Fruit fly (Drosophila melanogaster) whole organism, pupa: ENCODE data around the gene CG17593.

ENCODE experiments used
- CG10348 ChIP-seq: fragments of 200-800 bp; sonication (Bioruptor generic); IDR thresholded peaks from 2 replicates; pipeline ENCODE4 v1.3.6; 2022; ENCODE audit warnings: missing biosample characterization, missing genetic modification characterization
- CG12605 ChIP-seq: fragments of 200-800 bp; sonication (Bioruptor generic); IDR thresholded peaks from 2 replicates; pipeline ENCODE4 v1.3.6; 2022; ENCODE audit warnings: missing biosample characterization, missing genetic modification characterization
- CG13204 ChIP-seq: fragments of 200-800 bp; sonication (Bioruptor generic); optimal IDR thresholded peaks from 2 replicates; lab custom pipeline; 2018; ENCODE audit warnings: missing biosample characterization, mild to moderate bottlenecking, missing genetic modification characterization, moderate library complexity
- CG14655 ChIP-seq: fragments of 200-800 bp; sonication (Bioruptor generic); optimal IDR thresholded peaks from 3 replicates; lab custom pipeline; 2017; ENCODE audit warnings: mild to moderate bottlenecking, missing biosample characterization, missing genetic modification reagents, missing genetic modification characterization
- CG15710 ChIP-seq: fragments of 200-800 bp; sonication (Bioruptor generic); optimal IDR thresholded peaks from 2 replicates; lab custom pipeline; 2018; ENCODE audit warnings: missing biosample characterization, mild to moderate bottlenecking, missing genetic modification characterization, moderate library complexity
- CG17806 ChIP-seq: fragments of 200-800 bp; sonication (Bioruptor generic); optimal IDR thresholded peaks from 2 replicates; lab custom pipeline; 2018; ENCODE audit warnings: missing biosample characterization, mild to moderate bottlenecking, missing genetic modification characterization, moderate library complexity
- CG32121 ChIP-seq: fragments of 200-800 bp; sonication (Bioruptor generic); IDR thresholded peaks from 2 replicates; pipeline ENCODE4 v1.3.6; 2022; ENCODE audit warnings: missing biosample characterization, missing genetic modification characterization
- CG34367 ChIP-seq: fragments of 200-800 bp; sonication (Bioruptor generic); optimal IDR thresholded peaks from 2 replicates; lab custom pipeline; 2018; ENCODE audit warnings: missing biosample characterization, mild to moderate bottlenecking, missing genetic modification characterization
- CG4496 ChIP-seq: fragments of 200-800 bp; sonication (Bioruptor generic); IDR thresholded peaks from 3 replicates; pipeline ENCODE4 v1.3.6; 2022; ENCODE audit warnings: missing biosample characterization, missing genetic modification characterization
- CG8159 ChIP-seq: fragments of 200-800 bp; sonication (Bioruptor generic); optimal IDR thresholded peaks from 3 replicates; lab custom pipeline; 2018; ENCODE audit warnings: missing biosample characterization, mild to moderate bottlenecking, missing genetic modification characterization, moderate library complexity
- CG8301 ChIP-seq: fragments of 200-800 bp; sonication (Bioruptor generic); optimal IDR thresholded peaks from 2 replicates; lab custom pipeline; 2018; ENCODE audit warnings: missing biosample characterization, mild to moderate bottlenecking, missing genetic modification characterization
- CG9948 ChIP-seq: fragments of 200-800 bp; sonication (Bioruptor generic); optimal IDR thresholded peaks from 2 replicates; lab custom pipeline; 2018; ENCODE audit warnings: missing biosample characterization, mild to moderate bottlenecking, missing genetic modification characterization, moderate library complexity
- D1 ChIP-seq: fragments of 200-800 bp; sonication (Bioruptor generic); optimal IDR thresholded peaks from 2 replicates; lab custom pipeline; 2018; ENCODE audit warnings: missing biosample characterization, mild to moderate bottlenecking, missing genetic modification characterization, moderate library complexity
- EcR ChIP-seq: fragments of 200-800 bp; sonication (Bioruptor generic); optimal IDR thresholded peaks from 3 replicates; lab custom pipeline; 2019; ENCODE audit warnings: missing biosample characterization, missing genetic modification characterization, mild to moderate bottlenecking, moderate library complexity, missing genetic modification reagents
- Ets98B ChIP-seq: fragments of 200-800 bp; sonication (Bioruptor generic); IDR thresholded peaks from 2 replicates; pipeline ENCODE4 v1.3.6; 2022; ENCODE audit warnings: missing biosample characterization, missing genetic modification characterization
- Pif1A ChIP-seq: fragments of 200-800 bp; sonication (Bioruptor generic); optimal IDR thresholded peaks from 3 replicates; lab custom pipeline; 2016; ENCODE audit warnings: missing biosample characterization, missing genetic modification characterization
- Pif1B ChIP-seq: fragments of 200-800 bp; sonication (Bioruptor generic); optimal IDR thresholded peaks from 3 replicates; lab custom pipeline; 2016; ENCODE audit warnings: missing biosample characterization, missing genetic modification characterization
- Snoo ChIP-seq: fragments of 200-800 bp; sonication (Bioruptor generic); optimal IDR thresholded peaks from 3 replicates; lab custom pipeline; 2017; ENCODE audit warnings: missing biosample characterization, mild to moderate bottlenecking, missing genetic modification characterization, inconsistent platforms
- fd96Ca ChIP-seq: fragments of 200-800 bp; sonication (Bioruptor generic); IDR thresholded peaks from 3 replicates; pipeline ENCODE4 v1.3.6; 2022; ENCODE audit warnings: missing biosample characterization, missing genetic modification characterization
- gl ChIP-seq: fragments of 200-800 bp; sonication (Bioruptor generic); optimal IDR thresholded peaks from 2 replicates; lab custom pipeline; 2018; ENCODE audit warnings: missing biosample characterization, mild to moderate bottlenecking, missing genetic modification characterization
- rn ChIP-seq: fragments of 200-800 bp; sonication (Bioruptor generic); IDR thresholded peaks from 2 replicates; pipeline ENCODE4 v1.3.6; 2022; ENCODE audit warnings: missing biosample characterization, missing genetic modification characterization

Gene CG17593

DNA sequence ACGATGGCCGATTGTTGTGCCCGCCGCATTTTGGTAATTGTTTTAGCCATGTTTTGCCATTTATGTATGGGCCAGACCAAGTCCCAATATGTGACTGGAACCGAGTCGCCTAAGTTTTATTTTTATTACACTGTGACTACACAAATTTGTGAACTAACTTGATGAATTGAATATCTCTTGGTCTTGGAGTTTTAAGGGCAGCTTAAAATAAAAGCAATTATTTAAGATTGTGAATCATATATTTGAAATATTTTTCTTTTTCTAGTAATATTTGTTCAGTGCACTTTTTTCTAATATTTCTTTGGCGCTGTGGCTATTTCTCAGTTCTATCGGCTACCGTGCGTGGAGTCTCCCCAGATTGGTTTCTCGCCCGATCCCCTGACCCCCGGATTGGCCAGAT, 21.2 kb upstream of the CG17593 start:
- TF ChIP-seq CG13204, result no peak
- TF ChIP-seq CG12605, result peak; percentile 33; the same call in 1 of the 2 replicates
- TF ChIP-seq CG32121 (GFP tag; lab: Robert Waterston, UW), result peak; percentile 48; the same call in 1 of the 2 replicates
- TF ChIP-seq rn, result no peak
- no peak for TF ChIP-seq CG9948 (tag; lab: Kevin White, UChicago)
- no peak for TF ChIP-seq EcR (GFP tag; lab: Kevin White, UChicago)
- no peak for TF ChIP-seq CG34367
- no peak for TF ChIP-seq fd96Ca (GFP tag; lab: Robert Waterston, UW)
- no peak for TF ChIP-seq CG17806 (tag; lab: Kevin White, UChicago)
- TF ChIP-seq gl, result no peak
- no peak for TF ChIP-seq CG15710
- TF ChIP-seq CG8301 (tag; lab: Kevin White, UChicago), result peak; percentile 2
- TF ChIP-seq CG8159 (tag; lab: Kevin White, UChicago), result no peak
- no peak for TF ChIP-seq CG10348 (GFP tag; lab: Robert Waterston, UW)
- no peak for TF ChIP-seq Pif1A (GFP tag; lab: Kevin White, UChicago)
- TF ChIP-seq CG14655 (GFP tag; lab: Kevin White, UChicago), result no peak
- TF ChIP-seq CG4496 (GFP tag; lab: Robert Waterston, UW), result no peak; the same call in 2 of the 3 replicates
- TF ChIP-seq Ets98B (GFP tag; lab: Robert Waterston, UW), result no peak
- TF ChIP-seq D1 (tag; lab: Kevin White, UChicago), result no peak
- TF ChIP-seq Pif1B (GFP tag; lab: Kevin White, UChicago), result no peak
- no peak for TF ChIP-seq Snoo (tag; lab: Kevin White, UChicago)

DNA sequence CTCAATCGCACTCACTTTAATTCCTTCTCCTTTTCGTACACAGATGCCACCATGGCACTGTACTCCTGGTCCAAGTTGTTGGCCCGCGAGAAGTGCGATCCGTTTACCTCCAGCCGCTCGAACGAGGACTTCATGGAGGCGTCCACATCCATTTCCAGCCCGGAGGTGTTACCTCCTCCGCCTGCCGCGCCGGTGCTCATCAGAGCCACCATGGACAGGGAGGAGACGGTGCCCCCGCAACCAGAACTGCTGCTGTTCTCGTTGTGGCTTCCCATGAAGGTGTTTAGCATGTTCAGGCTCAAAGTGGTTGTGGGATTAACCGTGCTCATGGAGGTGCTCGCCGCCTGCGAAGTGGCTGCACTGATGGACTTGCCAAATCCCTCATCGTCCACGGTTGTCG, 19.2 kb upstream of the CG17593 start:
- TF ChIP-seq CG10348 (GFP tag; lab: Robert Waterston, UW), result no peak
- no peak for TF ChIP-seq CG17806 (tag; lab: Kevin White, UChicago)
- no peak for TF ChIP-seq rn
- no peak for TF ChIP-seq Pif1B (GFP tag; lab: Kevin White, UChicago)
- no peak for TF ChIP-seq D1 (tag; lab: Kevin White, UChicago)
- TF ChIP-seq CG12605, result no peak
- TF ChIP-seq CG34367, result no peak
- no peak for TF ChIP-seq gl
- no peak for TF ChIP-seq CG13204
- TF ChIP-seq Pif1A (GFP tag; lab: Kevin White, UChicago), result no peak
- no peak for TF ChIP-seq Ets98B (GFP tag; lab: Robert Waterston, UW)
- TF ChIP-seq CG14655 (GFP tag; lab: Kevin White, UChicago), result no peak
- no peak for TF ChIP-seq CG32121 (GFP tag; lab: Robert Waterston, UW)
- no peak for TF ChIP-seq EcR (GFP tag; lab: Kevin White, UChicago)
- TF ChIP-seq CG9948 (tag; lab: Kevin White, UChicago), result no peak
- no peak for TF ChIP-seq fd96Ca (GFP tag; lab: Robert Waterston, UW)
- TF ChIP-seq CG8301 (tag; lab: Kevin White, UChicago), result no peak
- TF ChIP-seq CG8159 (tag; lab: Kevin White, UChicago), result no peak
- no peak for TF ChIP-seq CG15710
- TF ChIP-seq CG4496 (GFP tag; lab: Robert Waterston, UW), result no peak
- TF ChIP-seq, all 21 proteins: peak for 0

DNA sequence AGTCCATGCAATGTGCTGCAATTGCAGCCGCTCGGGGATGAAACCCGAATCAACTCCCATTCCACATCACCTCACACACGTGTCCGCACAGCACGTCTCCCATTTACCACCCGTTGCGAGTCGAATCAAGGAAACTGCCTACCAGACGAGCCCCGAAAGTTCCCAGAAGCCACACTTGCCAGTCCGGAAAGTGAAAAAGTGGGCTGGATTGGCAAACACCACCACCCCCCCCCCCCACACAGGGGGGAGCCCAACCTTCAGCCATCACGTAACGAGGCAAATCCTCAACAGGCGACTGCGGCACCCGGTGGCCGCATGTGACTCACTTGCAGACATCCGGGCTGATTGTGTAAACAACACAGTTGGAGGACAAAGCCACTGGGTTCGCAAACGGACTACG, 9.8 kb upstream of the CG17593 start:
- TF ChIP-seq Pif1A (GFP tag; lab: Kevin White, UChicago) (no peak), rn (no peak), Pif1B (GFP tag; lab: Kevin White, UChicago) (no peak), D1 (tag; lab: Kevin White, UChicago) (no peak), CG8159 (tag; lab: Kevin White, UChicago) (no peak), CG15710 (no peak), EcR (GFP tag; lab: Kevin White, UChicago) (no peak), CG34367 (no peak), fd96Ca (GFP tag; lab: Robert Waterston, UW) (no peak), CG17806 (tag; lab: Kevin White, UChicago) (no peak), CG13204 (no peak), CG12605 (no peak), CG4496 (GFP tag; lab: Robert Waterston, UW) (no peak), CG8301 (tag; lab: Kevin White, UChicago) (no peak), Snoo (tag; lab: Kevin White, UChicago) (no peak)

DNA sequence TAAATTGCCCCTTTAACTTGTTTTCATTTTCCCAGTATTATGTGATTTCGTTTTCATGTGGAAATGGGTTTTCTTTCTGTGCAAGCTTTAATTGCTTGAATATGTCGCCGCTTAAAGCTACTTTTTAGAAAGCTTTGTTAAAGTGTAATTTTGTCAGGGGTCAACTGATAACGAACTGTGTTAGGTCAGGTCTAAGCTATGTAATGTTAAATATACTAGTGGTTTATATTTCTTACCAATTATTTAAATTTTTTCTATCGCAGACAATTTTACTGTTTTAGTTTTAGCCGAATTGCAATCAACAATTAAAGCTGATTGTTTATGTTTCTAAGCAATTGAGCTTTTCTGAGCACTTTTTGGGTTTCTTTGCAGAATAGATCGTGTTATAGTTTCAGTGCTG, 8.3 kb upstream of the CG17593 start:
- TF ChIP-seq Snoo (tag; lab: Kevin White, UChicago) (no peak), EcR (GFP tag; lab: Kevin White, UChicago) (no peak), CG4496 (GFP tag; lab: Robert Waterston, UW) (no peak), fd96Ca (GFP tag; lab: Robert Waterston, UW) (no peak), CG10348 (GFP tag; lab: Robert Waterston, UW) (no peak), CG34367 (no peak), Pif1A (GFP tag; lab: Kevin White, UChicago) (no peak), CG8159 (tag; lab: Kevin White, UChicago) (no peak), rn (no peak), CG15710 (no peak), gl (no peak), CG17806 (tag; lab: Kevin White, UChicago) (no peak), CG32121 (GFP tag; lab: Robert Waterston, UW) (no peak), D1 (tag; lab: Kevin White, UChicago) (no peak)

DNA sequence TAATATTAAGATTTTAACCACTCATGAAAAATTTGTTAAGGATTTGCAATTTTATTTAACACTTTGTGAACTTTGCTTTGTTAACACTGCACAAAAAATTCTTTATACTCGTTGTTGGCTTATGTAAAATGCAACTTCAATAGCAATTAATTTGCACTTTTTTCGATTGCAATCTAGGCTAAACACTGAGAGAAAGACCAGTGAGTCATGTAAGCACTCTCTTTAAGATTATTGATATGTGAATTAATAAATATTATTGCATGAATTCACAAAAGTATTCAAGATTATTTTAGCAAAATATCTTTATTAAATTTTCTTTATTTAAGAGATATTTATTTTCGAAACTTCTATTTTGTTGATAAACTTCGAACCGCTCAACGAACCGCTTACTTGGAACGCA, 7.9 kb upstream of the CG17593 start:
- TF ChIP-seq CG8159 (tag; lab: Kevin White, UChicago) (no peak), Ets98B (GFP tag; lab: Robert Waterston, UW) (0 out of 2 replicates have a peak, but pooled peaks have one; percentile 36)
